Fruit fly (Drosophila melanogaster) whole organism, embryonic: Measurements from ENCODE around the gene CG1542.
A peak's percentile ranks its signal among the peaks of the same experiment; 100 is the strongest.

Experiments used
- Adf1 ChIP-seq: fragments of 200-800 bp; sonication (Bioruptor generic); IDR thresholded peaks from 2 replicates; pipeline ENCODE4 v1.3.6; 2022; ENCODE audit warnings: missing biosample characterization, missing genetic modification characterization
- Atf3 ChIP-seq: fragments of 200-800 bp; sonication (Bioruptor generic); optimal IDR thresholded peaks from 3 replicates; lab custom pipeline; 2016; ENCODE audit warnings: missing biosample characterization, missing genetic modification characterization
- Blimp-1 ChIP-seq: fragments of 200-800 bp; sonication (Bioruptor generic); optimal IDR thresholded peaks from 3 replicates; lab custom pipeline; 2018; ENCODE audit warnings: missing biosample characterization, missing genetic modification characterization, mild to moderate bottlenecking, moderate library complexity, missing genetic modification reagents
- CG14860 ChIP-seq: fragments of 200-800 bp; sonication (Bioruptor generic); IDR thresholded peaks from 3 replicates; pipeline ENCODE4 v1.3.6; 2022; ENCODE audit warnings: missing biosample characterization, missing genetic modification characterization; ENCODE audit not compliant: partially characterized antibody
- CG15269 ChIP-seq: fragments of 200-800 bp; sonication (Bioruptor generic); optimal IDR thresholded peaks from 2 replicates; lab custom pipeline; 2018; ENCODE audit warnings: missing biosample characterization, mild to moderate bottlenecking, missing genetic modification characterization, moderate library complexity
- CG1832 ChIP-seq: fragments of 200-800 bp; sonication (Bioruptor generic); optimal IDR thresholded peaks from 2 replicates; lab custom pipeline; 2017; ENCODE audit warnings: missing biosample characterization, mild to moderate bottlenecking, missing genetic modification characterization, inconsistent platforms
- CG18476 ChIP-seq: fragments of 200-800 bp; sonication (Bioruptor generic); optimal IDR thresholded peaks from 2 replicates; lab custom pipeline; 2016; ENCODE audit warnings: missing biosample characterization, mild to moderate bottlenecking, missing genetic modification characterization
- CG18619 ChIP-seq: fragments of 200-800 bp; sonication (Bioruptor generic); optimal IDR thresholded peaks from 3 replicates; lab custom pipeline; 2017; ENCODE audit warnings: missing biosample characterization, mild to moderate bottlenecking, missing genetic modification characterization
- CG2116 ChIP-seq: fragments of 200-800 bp; sonication (Bioruptor generic); optimal IDR thresholded peaks from 3 replicates; lab custom pipeline; 2018; ENCODE audit warnings: missing biosample characterization, mild to moderate bottlenecking, missing genetic modification characterization
- CG2712 ChIP-seq: fragments of 200-800 bp; optimal IDR thresholded peaks from 3 replicates; lab custom pipeline; 2019; ENCODE audit warnings: missing biosample characterization, mild to moderate bottlenecking, missing genetic modification characterization, moderate library complexity
- CG2875 ChIP-seq: fragments of 200-800 bp; sonication (Bioruptor generic); optimal IDR thresholded peaks from 2 replicates; lab custom pipeline; 2017; ENCODE audit warnings: missing biosample characterization, mild to moderate bottlenecking, missing genetic modification characterization, missing genetic modification reagents
- CG31441 ChIP-seq: fragments of 200-800 bp; sonication (Bioruptor generic); IDR thresholded peaks from 2 replicates; pipeline ENCODE4 v1.3.6; 2022; ENCODE audit warnings: missing biosample characterization, missing genetic modification characterization
- CG3281 ChIP-seq: fragments of 200-800 bp; sonication (Bioruptor generic); optimal IDR thresholded peaks from 3 replicates; lab custom pipeline; 2017; ENCODE audit warnings: missing biosample characterization, mild to moderate bottlenecking, missing genetic modification characterization
- CG33213 ChIP-seq: fragments of 200-800 bp; sonication (Bioruptor generic); optimal IDR thresholded peaks from 3 replicates; lab custom pipeline; 2016; ENCODE audit warnings: missing biosample characterization, missing genetic modification characterization
- CG34376 ChIP-seq: fragments of 200-800 bp; sonication (Bioruptor generic); optimal IDR thresholded peaks from 2 replicates; lab custom pipeline; 2018; ENCODE audit warnings: missing biosample characterization, mild to moderate bottlenecking, missing genetic modification characterization
- CG4282 ChIP-seq: fragments of 200-800 bp; sonication (Bioruptor generic); optimal IDR thresholded peaks from 2 replicates; lab custom pipeline; 2016; ENCODE audit warnings: missing biosample characterization, missing genetic modification characterization
- CG43689 ChIP-seq: fragments of 200-800 bp; sonication (Bioruptor generic); IDR thresholded peaks from 2 replicates; pipeline ENCODE4 v1.3.6; 2022; ENCODE audit warnings: missing biosample characterization, missing genetic modification characterization
- CG5245 ChIP-seq: fragments of 200-800 bp; sonication (Bioruptor generic); optimal IDR thresholded peaks from 3 replicates; lab custom pipeline; 2016; ENCODE audit warnings: missing biosample characterization, missing genetic modification characterization
- CG8478 ChIP-seq: fragments of >200 bp; optimal IDR thresholded peaks from 2 replicates; lab custom pipeline; 2018
- CG9437 ChIP-seq: fragments of 200-800 bp; sonication (Bioruptor generic); optimal IDR thresholded peaks from 2 replicates; lab custom pipeline; 2018; ENCODE audit warnings: missing biosample characterization, mild to moderate bottlenecking, missing genetic modification characterization
- CG9817 ChIP-seq: fragments of 200-800 bp; sonication (Bioruptor generic); optimal IDR thresholded peaks from 2 replicates; lab custom pipeline; 2018; ENCODE audit warnings: missing biosample characterization, mild to moderate bottlenecking, missing genetic modification characterization, moderate library complexity
- Camta ChIP-seq: fragments of 200-800 bp; sonication (Bioruptor generic); optimal IDR thresholded peaks from 2 replicates; lab custom pipeline; 2016; ENCODE audit warnings: missing biosample characterization, missing genetic modification characterization
- Dfd ChIP-seq, 2 experiments: fragments of >200 bp; optimal IDR thresholded peaks; 2 replicates each; lab custom pipeline; 2017; ENCODE audit warnings: missing biosample characterization in 2 of 2, missing genetic modification characterization in 2 of 2
- Dp ChIP-seq: fragments of 200-800 bp; sonication (Bioruptor generic); optimal IDR thresholded peaks from 2 replicates; lab custom pipeline; 2018; ENCODE audit warnings: missing biosample characterization, mild to moderate bottlenecking, missing genetic modification characterization, moderate library complexity
- E2f2 ChIP-seq: fragments of 200-800 bp; sonication (Bioruptor generic); IDR thresholded peaks from 2 replicates; pipeline ENCODE4 v1.3.6; 2022; ENCODE audit warnings: missing biosample characterization, missing genetic modification characterization
- Gsc ChIP-seq: fragments of 200-800 bp; sonication (Bioruptor generic); IDR thresholded peaks from 2 replicates; pipeline ENCODE4 v1.3.6; 2022; ENCODE audit warnings: missing biosample characterization, missing genetic modification characterization
- HLH3B ChIP-seq: fragments of 200-800 bp; sonication (Bioruptor generic); IDR thresholded peaks from 2 replicates; pipeline ENCODE4 v1.3.6; 2022; ENCODE audit warnings: missing biosample characterization, missing genetic modification characterization
- Max ChIP-seq: fragments of 200-800 bp; sonication (Bioruptor generic); optimal IDR thresholded peaks from 2 replicates; lab custom pipeline; 2016; ENCODE audit warnings: missing biosample characterization, mild to moderate bottlenecking, missing genetic modification characterization
- NK7.1 ChIP-seq: fragments of 200-800 bp; sonication (Bioruptor generic); optimal IDR thresholded peaks from 3 replicates; lab custom pipeline; 2016; ENCODE audit warnings: missing biosample characterization, missing genetic modification characterization
- Oli ChIP-seq: fragments of 200-800 bp; sonication (Bioruptor generic); optimal IDR thresholded peaks from 2 replicates; lab custom pipeline; 2018; ENCODE audit warnings: missing biosample characterization, mild to moderate bottlenecking, missing genetic modification characterization, moderate library complexity
- Side ChIP-seq: fragments of 200-800 bp; sonication (Bioruptor generic); optimal IDR thresholded peaks from 2 replicates; lab custom pipeline; 2016; ENCODE audit warnings: missing biosample characterization, missing genetic modification characterization
- Usf ChIP-seq: fragments of 200-800 bp; sonication (Bioruptor generic); optimal IDR thresholded peaks from 2 replicates; lab custom pipeline; 2017; ENCODE audit warnings: missing genotype, missing biosample characterization, missing genetic modification characterization
- ap ChIP-seq: fragments of 200-800 bp; sonication (Bioruptor generic); IDR thresholded peaks from 2 replicates; pipeline ENCODE4 v1.3.6; 2022; ENCODE audit warnings: missing biosample characterization, missing genetic modification characterization
- dmrt99B ChIP-seq: fragments of 200-800 bp; sonication (Bioruptor generic); optimal IDR thresholded peaks from 2 replicates; lab custom pipeline; 2018; ENCODE audit warnings: missing biosample characterization, mild to moderate bottlenecking, missing genetic modification characterization, moderate library complexity
- fd102C ChIP-seq: fragments of 200-800 bp; sonication (Bioruptor generic); optimal IDR thresholded peaks from 2 replicates; lab custom pipeline; 2018; ENCODE audit warnings: missing biosample characterization, mild to moderate bottlenecking, missing genetic modification characterization, moderate library complexity
- gcm ChIP-seq: fragments of 200-800 bp; sonication (Bioruptor generic); optimal IDR thresholded peaks from 2 replicates; lab custom pipeline; 2019; ENCODE audit warnings: missing biosample characterization, mild to moderate bottlenecking, missing genetic modification characterization, moderate library complexity
- insv ChIP-seq, 2 experiments: fragments of 200-800 bp; sonication (Bioruptor generic); optimal IDR thresholded peaks; 3 replicates each; lab custom pipeline; 2016 to 2018; ENCODE audit warnings: missing biosample characterization in 2 of 2, missing genetic modification characterization in 2 of 2
- jigr1 ChIP-seq: fragments of 200-800 bp; sonication (Bioruptor generic); IDR thresholded peaks from 3 replicates; pipeline ENCODE4 v1.3.6; 2022; ENCODE audit warnings: missing biosample characterization, missing genetic modification characterization
- klu ChIP-seq: fragments of 200-800 bp; sonication (Bioruptor generic); IDR thresholded peaks from 2 replicates; pipeline ENCODE4 v1.3.6; 2022; ENCODE audit warnings: missing biosample characterization, missing genetic modification characterization
- lola ChIP-seq, 3 experiments: fragments of >200 bp in 2 of 3; fragments of 200-800 bp in 1 of 3; sonication (Bioruptor generic) in 1 of 3; optimal IDR thresholded peaks; 2 replicates each; lab custom pipeline; 2017 to 2019; ENCODE audit warnings: missing biosample characterization in 3 of 3, missing genetic modification characterization in 3 of 3, mild to moderate bottlenecking in 1 of 3, moderate library complexity in 1 of 3
- nau ChIP-seq: fragments of 200-800 bp; sonication (Bioruptor generic); optimal IDR thresholded peaks from 3 replicates; lab custom pipeline; 2017; ENCODE audit warnings: missing biosample characterization, mild to moderate bottlenecking, missing genetic modification characterization, missing genetic modification reagents
- odd ChIP-seq: fragments of 200-800 bp; sonication (Bioruptor generic); optimal IDR thresholded peaks from 2 replicates; lab custom pipeline; 2017; ENCODE audit warnings: missing biosample characterization, mild to moderate bottlenecking, missing genetic modification characterization
- pb ChIP-seq: fragments of 200-800 bp; sonication (Bioruptor generic); optimal IDR thresholded peaks from 3 replicates; lab custom pipeline; 2016; ENCODE audit warnings: missing biosample characterization, missing genetic modification characterization
- peb ChIP-seq: fragments of 200-800 bp; sonication (Bioruptor generic); IDR thresholded peaks from 2 replicates; pipeline ENCODE4 v1.3.6; 2022; ENCODE audit warnings: missing biosample characterization, missing genetic modification characterization
- pum ChIP-seq: fragments of 200-800 bp; sonication (Bioruptor generic); optimal IDR thresholded peaks from 2 replicates; lab custom pipeline; 2016; ENCODE audit warnings: missing biosample characterization, missing genetic modification characterization
- rib ChIP-seq: fragments of 200-800 bp; sonication (Bioruptor generic); IDR thresholded peaks from 2 replicates; pipeline ENCODE4 v1.3.6; 2022; ENCODE audit warnings: missing biosample characterization, missing genetic modification characterization
- sens ChIP-seq: fragments of 200-800 bp; sonication (Bioruptor generic); peaks from one replicate; lab custom pipeline; 2016; ENCODE audit warnings: missing biosample characterization, missing genetic modification characterization
- sisA ChIP-seq: fragments of 200-800 bp; sonication (Bioruptor generic); IDR thresholded peaks from 2 replicates; pipeline ENCODE4 v1.3.6; 2022; ENCODE audit warnings: missing biosample characterization, missing genetic modification characterization
- sqz ChIP-seq: fragments of 200-800 bp; sonication (Bioruptor generic); optimal IDR thresholded peaks from 3 replicates; lab custom pipeline; 2018; ENCODE audit warnings: missing biosample characterization, mild to moderate bottlenecking, missing genetic modification characterization
- unpg ChIP-seq: fragments of 200-800 bp; sonication (Bioruptor generic); optimal IDR thresholded peaks from 3 replicates; lab custom pipeline; 2018; ENCODE audit warnings: missing biosample characterization, mild to moderate bottlenecking, missing genetic modification characterization, moderate library complexity
- vvl ChIP-seq: fragments of 200-800 bp; sonication (Bioruptor generic); IDR thresholded peaks from 2 replicates; pipeline ENCODE4 v1.3.6; 2022; ENCODE audit warnings: missing biosample characterization, missing genetic modification characterization
- zen ChIP-seq: fragments of 200-800 bp; sonication (Bioruptor generic); optimal IDR thresholded peaks from 3 replicates; lab custom pipeline; 2018; ENCODE audit warnings: missing biosample characterization, mild to moderate bottlenecking, missing genetic modification characterization, moderate library complexity

The CG1542 gene

dm6 chr3R:31215830-31216229 is 2.6 kb downstream of the CG1542 start, which contains the start of gene CG15561 (continued):
- TF ChIP-seq pum: peak; percentile 35
- no peak for TF ChIP-seq CG15269 (tag; lab: Kevin White, UChicago)
- TF ChIP-seq nau (GFP tag; lab: Kevin White, UChicago): no peak
- peak; percentile 21 for TF ChIP-seq NK7.1 (GFP tag; lab: Kevin White, UChicago)
- TF ChIP-seq Dfd (GFP tag; optimal IDR thresholded peaks at IDR 0.05; lab: Kevin White, UChicago): no peak
- TF ChIP-seq peb (GFP tag; lab: Robert Waterston, UW): no peak
- TF ChIP-seq vvl (GFP tag; lab: Robert Waterston, UW): no peak
- TF ChIP-seq Blimp-1 (GFP tag; lab: Kevin White, UChicago): no peak
- no peak for TF ChIP-seq gcm (GFP tag; lab: Kevin White, UChicago)
- TF ChIP-seq rib (GFP tag; lab: Robert Waterston, UW): no peak
- no peak for TF ChIP-seq sqz (GFP tag; lab: Kevin White, UChicago)
- peak; percentile 59 for TF ChIP-seq Side (GFP tag; lab: Kevin White, UChicago)
- TF ChIP-seq ap (GFP tag; lab: Robert Waterston, UW): no peak
- no peak for TF ChIP-seq CG8478 (lab: Kevin White, UChicago)
- no peak for TF ChIP-seq CG3281
- no peak for TF ChIP-seq unpg (GFP tag; lab: Kevin White, UChicago)
- no peak for TF ChIP-seq CG4282 (GFP tag; lab: Kevin White, UChicago)
- peak; percentile 98 for TF ChIP-seq Dp (GFP tag; lab: Kevin White, UChicago)
- peak; percentile 99 for TF ChIP-seq CG2116
- peak; percentile 82 for TF ChIP-seq sens (GFP tag; lab: Kevin White, UChicago)
- no peak for TF ChIP-seq Gsc
- TF ChIP-seq Camta: peak; percentile 54
- TF ChIP-seq HLH3B (GFP tag; lab: Robert Waterston, UW): no peak
- TF ChIP-seq CG43689: no peak
- no peak for TF ChIP-seq Atf3 (GFP tag; lab: Kevin White, UChicago)
- TF ChIP-seq E2f2: no peak
- TF ChIP-seq dmrt99B (tag; lab: Kevin White, UChicago): no peak
- peak; percentile 48 for TF ChIP-seq pb (GFP tag; lab: Kevin White, UChicago)
- TF ChIP-seq klu (GFP tag; lab: Robert Waterston, UW): no peak
- TF ChIP-seq Usf (GFP tag; lab: Kevin White, UChicago): no peak
- no peak for TF ChIP-seq Oli (tag; lab: Kevin White, UChicago)
- TF ChIP-seq insv (GFP tag; optimal IDR thresholded peaks at IDR 0.05; lab: Kevin White, UChicago): peak in 1 of 2 experiments; percentile 31
- TF ChIP-seq fd102C (GFP tag; lab: Kevin White, UChicago): peak; percentile 13
- TF ChIP-seq CG2712: peak; percentile 58
- TF ChIP-seq jigr1: no peak
- TF ChIP-seq lola (GFP tag; optimal IDR thresholded peaks at IDR 0.05; lab: Kevin White, UChicago): no peak
- no peak for TF ChIP-seq CG18476 (GFP tag; lab: Kevin White, UChicago)
- TF ChIP-seq CG14860 (GFP tag; lab: Robert Waterston, UW): no peak
- no peak for TF ChIP-seq sisA (GFP tag; lab: Robert Waterston, UW)
- TF ChIP-seq Adf1 (GFP tag; lab: Robert Waterston, UW): no peak
- no peak for TF ChIP-seq odd
- TF ChIP-seq CG31441 (GFP tag; lab: Robert Waterston, UW): no peak
- TF ChIP-seq CG18619 (GFP tag; lab: Kevin White, UChicago): peak; percentile 23
- peak; percentile 84 for TF ChIP-seq Max (GFP tag; lab: Kevin White, UChicago)
- TF ChIP-seq zen: peak; percentile 43
- TF ChIP-seq CG5245 (GFP tag; lab: Kevin White, UChicago): peak; percentile 3
- TF ChIP-seq CG9437: no peak
- TF ChIP-seq CG9817 (tag; lab: Kevin White, UChicago): no peak
- peak; percentile 75 for TF ChIP-seq CG33213 (GFP tag; lab: Kevin White, UChicago)
- no peak for TF ChIP-seq CG1832 (GFP tag; lab: Kevin White, UChicago)
- peak; percentile 10 for TF ChIP-seq CG2875
- TF ChIP-seq CG34376 (GFP tag; lab: Kevin White, UChicago): peak; percentile 40
